Fruit fly (Drosophila melanogaster) whole organism, embryonic: ENCODE data around the gene CG12206.

ENCODE experiments used
- Ada2b ChIP-seq: fragments of 200-800 bp; sonication (Bioruptor generic); IDR thresholded peaks from 2 replicates; pipeline ENCODE4 v1.3.6; 2022; ENCODE audit warnings: missing biosample characterization, missing genetic modification characterization
- Antp ChIP-seq: fragments of 200-800 bp; sonication (Bioruptor generic); optimal IDR thresholded peaks from 3 replicates; lab custom pipeline; 2016; ENCODE audit warnings: missing biosample characterization, missing genetic modification characterization
- Bteb2 ChIP-seq: fragments of 200-800 bp; sonication (Bioruptor generic); optimal IDR thresholded peaks from 2 replicates; lab custom pipeline; 2016; ENCODE audit warnings: missing biosample characterization, missing genetic modification characterization
- CG10321 ChIP-seq: fragments of 200-800 bp; sonication (Bioruptor generic); IDR thresholded peaks from 2 replicates; pipeline ENCODE4 v1.3.6; 2022; ENCODE audit warnings: missing biosample characterization, missing genetic modification characterization
- CG10979 ChIP-seq: fragments of 200-800 bp; sonication (Bioruptor generic); optimal IDR thresholded peaks from 2 replicates; lab custom pipeline; 2018; ENCODE audit warnings: missing biosample characterization, mild to moderate bottlenecking, missing genetic modification characterization, moderate library complexity
- CG11085 ChIP-seq: fragments of 200-800 bp; sonication (Bioruptor generic); IDR thresholded peaks from 2 replicates; pipeline ENCODE4 v1.3.6; 2022; ENCODE audit warnings: missing biosample characterization, missing genetic modification characterization
- CG11398 ChIP-seq: fragments of 200-800 bp; sonication (Bioruptor generic); optimal IDR thresholded peaks from 2 replicates; lab custom pipeline; 2016; ENCODE audit warnings: missing biosample characterization, missing genetic modification characterization
- CG11456 ChIP-seq: fragments of 200-800 bp; sonication (Bioruptor generic); IDR thresholded peaks from 3 replicates; pipeline ENCODE4 v1.3.6; 2022; ENCODE audit warnings: missing biosample characterization, missing genetic modification characterization
- CG3163 ChIP-seq: fragments of 200-800 bp; sonication (Bioruptor generic); optimal IDR thresholded peaks from 3 replicates; lab custom pipeline; 2016; ENCODE audit warnings: missing biosample characterization, missing genetic modification characterization
- CG34376 ChIP-seq: fragments of 200-800 bp; sonication (Bioruptor generic); optimal IDR thresholded peaks from 2 replicates; lab custom pipeline; 2018; ENCODE audit warnings: missing biosample characterization, mild to moderate bottlenecking, missing genetic modification characterization
- CG7372 ChIP-seq: fragments of 200-800 bp; sonication (Bioruptor generic); IDR thresholded peaks from 2 replicates; pipeline ENCODE4 v1.3.6; 2022; ENCODE audit warnings: missing biosample characterization, missing genetic modification characterization
- CG7556 ChIP-seq: fragments of 200-800 bp; sonication (Bioruptor generic); optimal IDR thresholded peaks from 2 replicates; lab custom pipeline; 2017; ENCODE audit warnings: missing biosample characterization, mild to moderate bottlenecking, missing genetic modification characterization
- CG7786 ChIP-seq: fragments of 200-800 bp; sonication (Bioruptor generic); optimal IDR thresholded peaks from 2 replicates; lab custom pipeline; 2016; ENCODE audit warnings: missing biosample characterization, missing genetic modification characterization
- CG8478 ChIP-seq: fragments of >200 bp; optimal IDR thresholded peaks from 2 replicates; lab custom pipeline; 2018
- CG9876 ChIP-seq: fragments of 200-800 bp; sonication (Bioruptor generic); optimal IDR thresholded peaks from 2 replicates; lab custom pipeline; 2016; ENCODE audit warnings: missing biosample characterization, missing genetic modification characterization
- Chrac-16 ChIP-seq: fragments of 200-800 bp; sonication (Bioruptor generic); optimal IDR thresholded peaks from 3 replicates; lab custom pipeline; 2016; ENCODE audit warnings: missing biosample characterization, missing genetic modification characterization
- Dad ChIP-seq: fragments of 200-800 bp; sonication (Bioruptor generic); optimal IDR thresholded peaks from 3 replicates; lab custom pipeline; 2016; ENCODE audit warnings: missing biosample characterization, missing genetic modification characterization
- ERR ChIP-seq: fragments of 200-800 bp; sonication (Bioruptor generic); optimal IDR thresholded peaks from 2 replicates; lab custom pipeline; 2016; ENCODE audit warnings: missing biosample characterization, missing genetic modification characterization
- Gsc ChIP-seq: fragments of 200-800 bp; sonication (Bioruptor generic); IDR thresholded peaks from 2 replicates; pipeline ENCODE4 v1.3.6; 2022; ENCODE audit warnings: missing biosample characterization, missing genetic modification characterization
- Hey ChIP-seq: fragments of 200-800 bp; sonication (Bioruptor generic); optimal IDR thresholded peaks from 3 replicates; lab custom pipeline; 2018; ENCODE audit warnings: missing biosample characterization, mild to moderate bottlenecking, missing genetic modification characterization
- Ptx1 ChIP-seq: fragments of 200-800 bp; sonication (Bioruptor generic); IDR thresholded peaks from 2 replicates; pipeline ENCODE4 v1.3.6; 2022; ENCODE audit warnings: missing biosample characterization, missing genetic modification characterization
- Side ChIP-seq: fragments of 200-800 bp; sonication (Bioruptor generic); optimal IDR thresholded peaks from 2 replicates; lab custom pipeline; 2016; ENCODE audit warnings: missing biosample characterization, missing genetic modification characterization
- Sox100B ChIP-seq: fragments of 200-800 bp; sonication (Bioruptor generic); optimal IDR thresholded peaks from 3 replicates; lab custom pipeline; 2018; ENCODE audit warnings: missing biosample characterization, mild to moderate bottlenecking, missing genetic modification characterization
- Taf1 ChIP-seq: fragments of 200-800 bp; sonication (Bioruptor generic); IDR thresholded peaks from 2 replicates; pipeline ENCODE4 v1.3.6; 2022; ENCODE audit warnings: missing biosample characterization, missing genetic modification characterization
- amos ChIP-seq: fragments of 200-800 bp; sonication (Bioruptor generic); IDR thresholded peaks from 2 replicates; pipeline ENCODE4 v1.3.6; 2022; ENCODE audit warnings: missing biosample characterization, missing genetic modification characterization; ENCODE audit not compliant: partially characterized antibody
- ap ChIP-seq: fragments of 200-800 bp; sonication (Bioruptor generic); IDR thresholded peaks from 2 replicates; pipeline ENCODE4 v1.3.6; 2022; ENCODE audit warnings: missing biosample characterization, missing genetic modification characterization
- chn ChIP-seq: fragments of 200-800 bp; sonication (Bioruptor generic); optimal IDR thresholded peaks from 2 replicates; lab custom pipeline; 2016; ENCODE audit warnings: missing biosample characterization, missing genetic modification characterization
- corto ChIP-seq: fragments of 200-800 bp; sonication (Bioruptor generic); optimal IDR thresholded peaks from 2 replicates; lab custom pipeline; 2016; ENCODE audit warnings: missing biosample characterization, mild to moderate bottlenecking, missing genetic modification characterization, moderate library complexity
- crc ChIP-seq: fragments of 200-800 bp; sonication (Bioruptor generic); optimal IDR thresholded peaks from 2 replicates; lab custom pipeline; 2016; ENCODE audit warnings: missing biosample characterization, missing genetic modification characterization
- crp ChIP-seq, 2 experiments: fragments of 200-800 bp; sonication (Bioruptor generic); optimal IDR thresholded peaks; 2 replicates in 1 of 2; 3 replicates in 1 of 2; lab custom pipeline; 2017; ENCODE audit warnings: missing biosample characterization in 2 of 2, missing genetic modification characterization in 2 of 2, mild to moderate bottlenecking in 1 of 2, moderate library complexity in 1 of 2
- dmrt99B ChIP-seq: fragments of 200-800 bp; sonication (Bioruptor generic); optimal IDR thresholded peaks from 2 replicates; lab custom pipeline; 2018; ENCODE audit warnings: missing biosample characterization, mild to moderate bottlenecking, missing genetic modification characterization, moderate library complexity
- ewg ChIP-seq: fragments of 200-800 bp; sonication (Bioruptor generic); optimal IDR thresholded peaks from 3 replicates; lab custom pipeline; 2017; ENCODE audit warnings: mild to moderate bottlenecking, missing biosample characterization, missing genetic modification reagents, missing genetic modification characterization
- eyg ChIP-seq: fragments of 200-800 bp; sonication (Bioruptor generic); optimal IDR thresholded peaks from 3 replicates; lab custom pipeline; 2016; ENCODE audit warnings: missing biosample characterization, missing genetic modification characterization
- gcm ChIP-seq: fragments of 200-800 bp; sonication (Bioruptor generic); optimal IDR thresholded peaks from 2 replicates; lab custom pipeline; 2019; ENCODE audit warnings: missing biosample characterization, mild to moderate bottlenecking, missing genetic modification characterization, moderate library complexity
- grau ChIP-seq: fragments of 200-800 bp; optimal IDR thresholded peaks from 3 replicates; lab custom pipeline; 2019; ENCODE audit warnings: missing biosample characterization, mild to moderate bottlenecking, missing genetic modification characterization, moderate library complexity
- ind ChIP-seq: fragments of 200-800 bp; sonication (Bioruptor generic); optimal IDR thresholded peaks from 3 replicates; lab custom pipeline; 2016; ENCODE audit warnings: missing biosample characterization, missing genetic modification characterization
- lmd ChIP-seq: fragments of 200-800 bp; sonication (Bioruptor generic); IDR thresholded peaks from 2 replicates; pipeline ENCODE4 v1.3.6; 2022; ENCODE audit warnings: missing biosample characterization, missing genetic modification characterization
- maf-S ChIP-seq: fragments of 200-800 bp; sonication (Bioruptor generic); optimal IDR thresholded peaks from 2 replicates; lab custom pipeline; 2016; ENCODE audit warnings: missing biosample characterization, missing genetic modification characterization
- mirr ChIP-seq: fragments of 200-800 bp; sonication (Bioruptor generic); optimal IDR thresholded peaks from 3 replicates; lab custom pipeline; 2018; ENCODE audit warnings: missing biosample characterization, mild to moderate bottlenecking, missing genetic modification characterization
- nau ChIP-seq: fragments of 200-800 bp; sonication (Bioruptor generic); optimal IDR thresholded peaks from 3 replicates; lab custom pipeline; 2017; ENCODE audit warnings: missing biosample characterization, mild to moderate bottlenecking, missing genetic modification characterization, missing genetic modification reagents
- pita ChIP-seq: fragments of 200-800 bp; sonication (Bioruptor generic); optimal IDR thresholded peaks from 2 replicates; lab custom pipeline; 2017; ENCODE audit warnings: missing biosample characterization, mild to moderate bottlenecking, missing genetic modification characterization
- prd ChIP-seq, 3 experiments: fragments of >200 bp in 2 of 3; fragments of 200-800 bp in 1 of 3; sonication (Bioruptor generic) in 1 of 3; optimal IDR thresholded peaks in 2 of 3; IDR thresholded peaks in 1 of 3; 2 replicates in 2 of 3; 3 replicates in 1 of 3; pipeline versions ENCODE4 v1.3.6 to Lab custom; 2017 to 2022; ENCODE audit warnings: missing biosample characterization in 1 of 3, missing genetic modification characterization in 1 of 3
- pum ChIP-seq: fragments of 200-800 bp; sonication (Bioruptor generic); optimal IDR thresholded peaks from 2 replicates; lab custom pipeline; 2016; ENCODE audit warnings: missing biosample characterization, missing genetic modification characterization
- sima ChIP-seq: fragments of 200-800 bp; sonication (Bioruptor generic); optimal IDR thresholded peaks from 2 replicates; lab custom pipeline; 2016; ENCODE audit warnings: missing biosample characterization, missing genetic modification characterization
- sob ChIP-seq: fragments of 200-800 bp; sonication (Bioruptor generic); IDR thresholded peaks from 2 replicates; pipeline ENCODE4 v1.3.6; 2022; ENCODE audit warnings: missing biosample characterization, missing genetic modification characterization
- tap ChIP-seq: fragments of 200-800 bp; optimal IDR thresholded peaks from 3 replicates; lab custom pipeline; 2019; ENCODE audit warnings: missing biosample characterization, mild to moderate bottlenecking, missing genetic modification characterization, moderate library complexity
- tin ChIP-seq: fragments of 200-800 bp; sonication (Bioruptor generic); optimal IDR thresholded peaks from 3 replicates; lab custom pipeline; 2016; ENCODE audit warnings: missing biosample characterization, missing genetic modification characterization
- tio ChIP-seq: fragments of 200-800 bp; sonication (Bioruptor generic); optimal IDR thresholded peaks from 2 replicates; lab custom pipeline; 2017; ENCODE audit warnings: missing biosample characterization, missing genetic modification characterization, inconsistent platforms
- vnd ChIP-seq: fragments of 200-800 bp; sonication (Bioruptor generic); IDR thresholded peaks from 3 replicates; pipeline ENCODE4 v1.3.6; 2022; ENCODE audit warnings: missing biosample characterization, missing genetic modification characterization; ENCODE audit not compliant: partially characterized antibody
- yki ChIP-seq: fragments of >200 bp; optimal IDR thresholded peaks from 3 replicates; lab custom pipeline; 2018
- zfh1 ChIP-seq: fragments of 200-800 bp; sonication (Bioruptor generic); IDR thresholded peaks from 3 replicates; pipeline ENCODE4 v1.3.6; 2022; ENCODE audit warnings: missing biosample characterization, missing genetic modification characterization
- zfh2 ChIP-seq: fragments of 200-800 bp; sonication (Bioruptor generic); optimal IDR thresholded peaks from 2 replicates; lab custom pipeline; 2016; ENCODE audit warnings: missing biosample characterization, missing genetic modification characterization

The CG12206 gene

DNA sequence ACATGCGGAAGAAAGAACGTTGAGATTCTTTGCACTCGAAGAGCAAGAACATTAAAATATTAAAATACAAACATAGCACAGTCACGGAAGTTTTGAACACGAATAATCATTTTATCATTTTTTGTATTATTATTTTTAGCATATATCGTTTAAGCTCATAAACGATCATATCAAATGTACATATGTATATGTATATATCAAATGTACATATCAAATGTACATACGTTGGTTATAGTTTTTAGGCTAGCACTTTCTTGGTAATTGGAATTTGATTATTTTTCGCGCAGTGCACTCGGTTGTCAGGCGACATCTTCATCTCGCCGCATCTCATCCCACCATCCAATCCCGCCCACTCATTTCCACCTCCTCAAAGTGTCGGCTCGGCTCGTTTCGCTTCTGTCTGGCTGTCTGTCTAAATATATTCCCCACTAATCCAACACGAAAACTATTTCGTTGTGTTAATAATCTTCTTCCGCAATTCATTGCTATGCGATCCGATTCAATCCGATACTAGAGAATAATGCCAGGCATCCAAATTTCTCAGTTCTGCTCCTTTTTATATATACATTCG, 18.8 kb downstream of the CG12206 start (continued):
- TF ChIP-seq CG9876 (GFP tag; lab: Kevin White, UChicago) (no peak), CG10979 (tag; lab: Kevin White, UChicago) (peak; percentile 65), Sox100B (GFP tag; lab: Kevin White, UChicago) (peak; percentile 58), Dad (no peak), sob (GFP tag; lab: Robert Waterston, UW) (no peak), amos (GFP tag; lab: Robert Waterston, UW) (no peak), tin (GFP tag; lab: Kevin White, UChicago) (no peak), pum (GFP tag; lab: Kevin White, UChicago) (no peak), sima (GFP tag; lab: Kevin White, UChicago) (no peak), nau (peak; percentile 42), tio (GFP tag; lab: Kevin White, UChicago) (no peak), CG7786 (GFP tag; lab: Kevin White, UChicago) (no peak), ind (GFP tag; lab: Kevin White, UChicago) (peak; percentile 22), crc (GFP tag; lab: Kevin White, UChicago) (no peak), CG11398 (no peak), CG7372 (GFP tag; lab: Robert Waterston, UW) (0 out of 2 replicates have a peak, but pooled peaks have one; percentile 35), zfh2 (no peak), ERR (GFP tag; lab: Kevin White, UChicago) (no peak), crp (GFP tag; optimal IDR thresholded peaks at IDR 0.05; lab: Kevin White, UChicago) (no peak), pita (GFP tag; lab: Kevin White, UChicago) (no peak), lmd (GFP tag; lab: Robert Waterston, UW) (peak; percentile 61), Gsc (no peak), Chrac-16 (GFP tag; lab: Kevin White, UChicago) (no peak), grau (tag; lab: Kevin White, UChicago) (peak; percentile 69), Ptx1 (GFP tag; lab: Robert Waterston, UW) (peak; percentile 56), CG11456 (GFP tag; lab: Robert Waterston, UW) (no peak), CG34376 (GFP tag; lab: Kevin White, UChicago) (no peak), Ada2b (GFP tag; lab: Robert Waterston, UW) (no peak), corto (GFP tag; lab: Kevin White, UChicago) (no peak), yki (lab: Kevin White, UChicago) (no peak), CG3163 (GFP tag; lab: Kevin White, UChicago) (no peak), Hey (no peak), Side (no peak), Taf1 (no peak), CG7556 (GFP tag; lab: Kevin White, UChicago) (peak; percentile 29), CG10321 (GFP tag; lab: Robert Waterston, UW) (no peak), mirr (GFP tag; lab: Kevin White, UChicago) (no peak), CG8478 (no peak), zfh1 (GFP tag; lab: Robert Waterston, UW) (0 out of 3 replicates have a peak, but pooled peaks have one; percentile 15), eyg (GFP tag; lab: Kevin White, UChicago) (no peak), ap (no peak), dmrt99B (peak; percentile 74), gcm (GFP tag; lab: Kevin White, UChicago) (peak; percentile 29), ewg (GFP tag; lab: Kevin White, UChicago) (peak; percentile 41), prd (optimal IDR thresholded peaks at IDR 0.05; lab: Kevin White, UChicago) (no peak), prd (GFP tag; IDR thresholded peaks at IDR 0.05; lab: Robert Waterston, UW) (no peak; the same call in 2 of the 3 replicates), Bteb2 (GFP tag; lab: Kevin White, UChicago) (no peak), maf-S (GFP tag; lab: Kevin White, UChicago) (no peak), tap (peak; percentile 50), Antp (no peak), vnd (GFP tag; lab: Robert Waterston, UW) (no peak), CG11085 (GFP tag; lab: Robert Waterston, UW) (no peak), chn (GFP tag; lab: Kevin White, UChicago) (no peak)
